Worm (Caenorhabditis elegans) whole organism, young adult: ENCODE data around the gene T26H5.9.

Source experiments
- T26A5.8 ChIP-seq: sonication (generic microtip); optimal IDR thresholded peaks from 2 replicates; lab custom pipeline; 2016; ENCODE audit warnings: missing genetic modification characterization, missing compliant biosample characterization
- akir-1 ChIP-seq: fragments of 200-800 bp; sonication (Bioruptor generic); optimal IDR thresholded peaks from 2 replicates; lab custom pipeline; 2018; ENCODE audit warnings: mild to moderate bottlenecking, missing genetic modification characterization, moderate library complexity, missing compliant biosample characterization
- snpc-4 ChIP-seq, 5 experiments: fragments of 150-350 bp in 1 of 5; sonication (generic microtip) in 4 of 5; optimal IDR thresholded peaks; 2 replicates each; lab custom pipeline; 2014 to 2018; ENCODE audit warnings: missing genetic modification characterization in 5 of 5, missing biosample characterization in 3 of 5, antibody characterized with exemption in 2 of 5, mild to moderate bottlenecking in 2 of 5, missing compliant biosample characterization in 2 of 5, missing genotype in 2 of 5, moderate library complexity in 2 of 5, missing genetic modification reagents in 1 of 5

ce11 chrV:15398728-15399127, 46.0 kb upstream of the T26H5.9 start, which contains the start of gene fbxa-199:
- TF ChIP-seq snpc-4 (GFP tag; optimal IDR thresholded peaks at IDR 0.05; lab: Kevin White, UChicago), result no peak
- no peak for TF ChIP-seq snpc-4 (tag; optimal IDR thresholded peaks at IDR 0.05; lab: Kevin White, UChicago)
- TF ChIP-seq akir-1 (GFP tag; lab: Kevin White, UChicago), result no peak
- no peak for TF ChIP-seq T26A5.8 (tag; lab: Kevin White, UChicago)
